Worm (Caenorhabditis elegans) whole organism, young adult: ENCODE measurements around the gene W08G11.5.

Experiments
- B0019.2 ChIP-seq: fragments of 200-800 bp; sonication (Bioruptor generic); conservative IDR thresholded peaks from 2 replicates; pipeline ENCODE4 v1.3.6; 2022; ENCODE audit warnings: missing genetic modification reagents, missing genetic modification characterization, missing compliant biosample characterization
- B0035.1 ChIP-seq: sonication (generic microtip); optimal IDR thresholded peaks from 2 replicates; lab custom pipeline; 2016; ENCODE audit warnings: missing genetic modification characterization, mild to moderate bottlenecking, missing compliant biosample characterization, missing genotype, missing genetic modification reagents
- F22D6.2 ChIP-seq: sonication (generic microtip); optimal IDR thresholded peaks from 2 replicates; lab custom pipeline; 2016; ENCODE audit warnings: mild to moderate bottlenecking, missing genetic modification characterization, missing compliant biosample characterization
- F57C9.4 ChIP-seq: sonication (generic microtip); optimal IDR thresholded peaks from 2 replicates; lab custom pipeline; 2017; ENCODE audit warnings: mild to moderate bottlenecking, missing genetic modification characterization, missing compliant biosample characterization
- K12H6.12 ChIP-seq: fragments of 200-800 bp; sonication (Bioruptor generic); optimal IDR thresholded peaks from 2 replicates; lab custom pipeline; 2018; ENCODE audit warnings: mild to moderate bottlenecking, missing genetic modification characterization, missing compliant biosample characterization
- T07F8.4 ChIP-seq: sonication (generic microtip); optimal IDR thresholded peaks from 2 replicates; lab custom pipeline; 2016; ENCODE audit warnings: mild to moderate bottlenecking, missing genetic modification characterization, moderate library complexity, missing compliant biosample characterization
- atf-7 ChIP-seq: sonication (generic microtip); optimal IDR thresholded peaks from 2 replicates; lab custom pipeline; 2017; ENCODE audit warnings: mild to moderate bottlenecking, missing genetic modification characterization, missing compliant biosample characterization
- attf-5 ChIP-seq: fragments of 200-800 bp; sonication (Bioruptor generic); optimal IDR thresholded peaks from 2 replicates; lab custom pipeline; 2018; ENCODE audit warnings: mild to moderate bottlenecking, missing genetic modification characterization, missing compliant biosample characterization
- cebp-1 ChIP-seq, 2 experiments: fragments of 200-800 bp in 1 of 2; sonication (Bioruptor generic) in 1 of 2; sonication (generic microtip) in 1 of 2; IDR thresholded peaks in 1 of 2; optimal IDR thresholded peaks in 1 of 2; 2 replicates each; pipeline versions ENCODE4 v1.3.6 to Lab custom; 2017 to 2022; ENCODE audit warnings: missing compliant biosample characterization in 2 of 2, missing genetic modification characterization in 2 of 2, mild to moderate bottlenecking in 1 of 2, missing genetic modification reagents in 1 of 2, moderate library complexity in 1 of 2
- ceh-100 ChIP-seq: fragments of 200-800 bp; sonication (Bioruptor generic); IDR thresholded peaks from 2 replicates; pipeline ENCODE4 v1.3.6; 2022; ENCODE audit warnings: missing genetic modification reagents, missing genetic modification characterization, missing compliant biosample characterization
- ceh-27 ChIP-seq: fragments of 200-800 bp; sonication (Bioruptor generic); optimal IDR thresholded peaks from 2 replicates; lab custom pipeline; 2018; ENCODE audit warnings: mild to moderate bottlenecking, missing genetic modification characterization, moderate library complexity, missing compliant biosample characterization
- ceh-58 ChIP-seq: fragments of 200-800 bp; sonication (Bioruptor generic); IDR thresholded peaks from 2 replicates; pipeline ENCODE4 v1.3.6; 2022; ENCODE audit warnings: missing genetic modification characterization, missing compliant biosample characterization
- chd-7 ChIP-seq: sonication (generic microtip); optimal IDR thresholded peaks from 2 replicates; lab custom pipeline; 2016; ENCODE audit warnings: mild to moderate bottlenecking, missing genetic modification characterization, moderate library complexity, missing compliant biosample characterization
- die-1 ChIP-seq: sonication (generic microtip); optimal IDR thresholded peaks from 2 replicates; lab custom pipeline; 2016; ENCODE audit warnings: missing genotype, mild to moderate bottlenecking, missing genetic modification characterization, missing compliant biosample characterization
- dox-1 ChIP-seq: fragments of 200-800 bp; sonication (Bioruptor generic); IDR thresholded peaks from 2 replicates; pipeline ENCODE4 v1.3.6; 2022; ENCODE audit warnings: missing genetic modification reagents, missing genetic modification characterization, missing compliant biosample characterization
- dpff-1 ChIP-seq: sonication (generic microtip); optimal IDR thresholded peaks from 2 replicates; lab custom pipeline; 2017; ENCODE audit warnings: mild to moderate bottlenecking, missing genetic modification characterization, missing compliant biosample characterization
- ets-4 ChIP-seq: fragments of 200-800 bp; sonication (Bioruptor generic); optimal IDR thresholded peaks from 2 replicates; lab custom pipeline; 2018; ENCODE audit warnings: mild to moderate bottlenecking, missing genetic modification characterization, missing compliant biosample characterization
- hmg-1.2 ChIP-seq: fragments of 200-800 bp; sonication (Bioruptor generic); IDR thresholded peaks from 2 replicates; pipeline ENCODE4 v1.3.6; 2022; ENCODE audit warnings: missing genetic modification reagents, missing genetic modification characterization, missing compliant biosample characterization
- hmg-20 ChIP-seq: fragments of 200-800 bp; sonication (Bioruptor generic); IDR thresholded peaks from 2 replicates; pipeline ENCODE4 v1.3.6; 2022; ENCODE audit warnings: missing genetic modification reagents, missing genetic modification characterization, missing compliant biosample characterization
- hrde-1 ChIP-seq: sonication (generic microtip); optimal IDR thresholded peaks from 2 replicates; lab custom pipeline; 2016; ENCODE audit warnings: missing genetic modification characterization, mild to moderate bottlenecking, missing compliant biosample characterization, moderate library complexity, missing genotype, missing genetic modification reagents, borderline replicate concordance
- lag-1 ChIP-seq: fragments of 200-800 bp; sonication (Bioruptor generic); IDR thresholded peaks from 2 replicates; pipeline ENCODE4 v1.3.6; 2022; ENCODE audit warnings: missing genetic modification reagents, missing genetic modification characterization, missing compliant biosample characterization
- lin-26 ChIP-seq: fragments of 200-800 bp; sonication (Bioruptor generic); IDR thresholded peaks from 2 replicates; pipeline ENCODE4 v1.3.6; 2022; ENCODE audit warnings: missing genetic modification reagents, missing genetic modification characterization, missing compliant biosample characterization
- lin-40 ChIP-seq: sonication (generic microtip); optimal IDR thresholded peaks from 2 replicates; lab custom pipeline; 2016; ENCODE audit warnings: missing genetic modification characterization, mild to moderate bottlenecking, missing compliant biosample characterization, missing genotype, missing genetic modification reagents
- lin-54 ChIP-seq: fragments of 200-800 bp; sonication (Bioruptor generic); optimal IDR thresholded peaks from 2 replicates; lab custom pipeline; 2018; ENCODE audit warnings: mild to moderate bottlenecking, missing genetic modification characterization, missing compliant biosample characterization
- mcd-1 ChIP-seq: fragments of 200-800 bp; sonication (Bioruptor generic); IDR thresholded peaks from 2 replicates; pipeline ENCODE4 v1.3.6; 2022; ENCODE audit warnings: missing genetic modification reagents, missing genetic modification characterization, missing compliant biosample characterization
- mes-4 ChIP-seq: sonication (generic microtip); optimal IDR thresholded peaks from 2 replicates; lab custom pipeline; 2016; ENCODE audit warnings: missing genotype, missing genetic modification characterization, missing compliant biosample characterization
- nhr-80 ChIP-seq: sonication (generic microtip); optimal IDR thresholded peaks from 2 replicates; lab custom pipeline; 2016; ENCODE audit warnings: missing genetic modification characterization, missing compliant biosample characterization
- nhr-90 ChIP-seq: sonication (generic microtip); optimal IDR thresholded peaks from 2 replicates; lab custom pipeline; 2016; ENCODE audit warnings: missing genotype, mild to moderate bottlenecking, missing genetic modification characterization, missing compliant biosample characterization
- pbrm-1 ChIP-seq: fragments of 200-800 bp; sonication (Bioruptor generic); IDR thresholded peaks from 2 replicates; pipeline ENCODE4 v1.3.6; 2022; ENCODE audit warnings: missing genetic modification reagents, missing genetic modification characterization, missing compliant biosample characterization
- pha-4 ChIP-seq: fragments of 150-350 bp; sonication (generic microtip); optimal IDR thresholded peaks from 2 replicates; lab custom pipeline; 2014; ENCODE audit warnings: missing biosample characterization, missing genetic modification reagents, missing genetic modification characterization
- sdz-38 ChIP-seq: sonication (generic microtip); optimal IDR thresholded peaks from 2 replicates; lab custom pipeline; 2016; ENCODE audit warnings: missing genotype, missing genetic modification characterization, missing compliant biosample characterization
- snpc-1.1 ChIP-seq: sonication (generic microtip); optimal IDR thresholded peaks from 2 replicates; lab custom pipeline; 2017; ENCODE audit warnings: missing genetic modification characterization, mild to moderate bottlenecking, missing compliant biosample characterization, antibody characterized with exemption, moderate library complexity, missing genotype, missing genetic modification reagents; ENCODE audit not compliant: insufficient read depth
- snpc-1.3 ChIP-seq: sonication (generic microtip); optimal IDR thresholded peaks from 2 replicates; lab custom pipeline; 2017; ENCODE audit warnings: missing genetic modification characterization, mild to moderate bottlenecking, missing compliant biosample characterization, antibody characterized with exemption, moderate library complexity, missing genotype, missing genetic modification reagents; ENCODE audit not compliant: insufficient read depth
- snpc-4 ChIP-seq, 5 experiments: fragments of 150-350 bp in 1 of 5; sonication (generic microtip) in 4 of 5; optimal IDR thresholded peaks; 2 replicates each; lab custom pipeline; 2014 to 2018; ENCODE audit warnings: missing genetic modification characterization in 5 of 5, missing biosample characterization in 3 of 5, antibody characterized with exemption in 2 of 5, mild to moderate bottlenecking in 2 of 5, missing compliant biosample characterization in 2 of 5, missing genotype in 2 of 5, moderate library complexity in 2 of 5, missing genetic modification reagents in 1 of 5
- somi-1 ChIP-seq: fragments of 200-800 bp; sonication (Bioruptor generic); optimal IDR thresholded peaks from 2 replicates; lab custom pipeline; 2018; ENCODE audit warnings: mild to moderate bottlenecking, missing genetic modification characterization, missing compliant biosample characterization
- tbp1 ChIP-seq: fragments of 200-800 bp; sonication (Bioruptor generic); optimal IDR thresholded peaks from 2 replicates; lab custom pipeline; 2018; ENCODE audit warnings: mild to moderate bottlenecking, missing genetic modification characterization, missing compliant biosample characterization
- tlf-1 ChIP-seq: fragments of 200-800 bp; sonication (Bioruptor generic); optimal IDR thresholded peaks from 2 replicates; lab custom pipeline; 2018; ENCODE audit warnings: mild to moderate bottlenecking, missing genetic modification characterization, missing compliant biosample characterization
- ztf-18 ChIP-seq: sonication (generic microtip); optimal IDR thresholded peaks from 2 replicates; lab custom pipeline; 2016; ENCODE audit warnings: missing genotype, mild to moderate bottlenecking, missing genetic modification characterization, missing compliant biosample characterization
- ztf-22 ChIP-seq: fragments of 200-800 bp; sonication (Bioruptor generic); optimal IDR thresholded peaks from 2 replicates; lab custom pipeline; 2018; ENCODE audit warnings: mild to moderate bottlenecking, missing genetic modification characterization, moderate library complexity, missing compliant biosample characterization
- ztf-6 ChIP-seq: fragments of 200-800 bp; sonication (Bioruptor generic); IDR thresholded peaks from 2 replicates; pipeline ENCODE4 v1.3.6; 2022; ENCODE audit warnings: missing genetic modification reagents, missing genetic modification characterization, missing compliant biosample characterization

W08G11.5 gene

DNA sequence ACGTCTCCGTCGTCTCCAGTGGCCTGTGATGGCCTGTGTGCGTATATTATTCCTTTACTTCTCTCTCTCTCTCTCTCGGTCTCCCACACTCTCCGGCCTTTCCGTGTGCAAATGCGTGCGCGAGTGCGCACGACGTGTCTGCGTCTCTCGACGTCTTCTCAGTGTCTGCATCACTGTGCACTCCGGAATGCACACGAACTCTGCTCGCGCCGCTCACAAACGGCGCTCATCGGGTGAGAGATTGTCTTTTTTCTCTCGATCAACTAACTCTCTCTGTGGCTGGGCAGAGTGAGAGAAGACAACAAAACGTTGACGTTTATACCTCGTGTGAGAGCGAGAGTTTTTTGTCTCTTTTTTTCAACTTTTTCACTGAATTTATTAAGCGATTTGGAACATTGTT lies 9.6 kb upstream of the W08G11.5 start (continued):
- TF ChIP-seq ceh-100 (GFP tag; lab: Robert Waterston, UW) = 0 out of 2 replicates have a peak, but pooled peaks have one; percentile 9
- no peak for TF ChIP-seq sdz-38
- TF ChIP-seq nhr-90 = peak; percentile 63

- TF ChIP-seq chd-7 (tag; lab: Kevin White, UChicago) (no peak), hmg-1.2 (GFP tag; lab: Robert Waterston, UW) (peak; percentile 35; the same call in 1 of the 2 replicates), mes-4 (no peak)
Measured at ce11 chrV:16354675-16355074, 8.4 kb upstream of the W08G11.5 start.

DNA sequence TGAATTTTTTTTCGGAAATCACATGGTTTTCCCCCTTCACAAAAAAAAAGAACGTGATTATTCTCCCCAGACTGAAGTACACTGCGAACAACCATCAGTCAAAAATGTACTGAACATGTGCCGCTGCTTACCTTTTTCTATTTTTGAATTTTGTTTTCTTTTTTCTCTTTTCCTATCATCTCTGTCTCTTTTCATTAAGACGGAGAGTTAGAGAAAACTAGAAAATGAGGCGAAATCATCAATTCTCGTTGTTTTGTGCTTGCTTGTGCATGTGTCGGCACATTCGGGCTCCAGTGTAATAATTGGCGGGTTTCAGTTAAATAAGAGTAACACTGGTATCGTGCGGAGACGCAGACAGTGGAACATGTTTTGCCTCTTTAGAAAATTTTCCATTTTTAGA lies 6.0 kb upstream of the W08G11.5 start:
- TF ChIP-seq F22D6.2 (peak; percentile 53), K12H6.12 (peak; percentile 58), atf-7 (tag; lab: Kevin White, UChicago) (peak; percentile 1), cebp-1 (GFP tag; IDR thresholded peaks at IDR 0.05; lab: Robert Waterston, UW) (no peak; the same call in 1 of the 2 replicates), cebp-1 (tag; optimal IDR thresholded peaks at IDR 0.05; lab: Kevin White, UChicago) (peak; percentile 71), nhr-80 (tag; lab: Kevin White, UChicago) (peak; percentile 83), dox-1 (0 out of 2 replicates have a peak, but pooled peaks have one; percentile 7), somi-1 (GFP tag; lab: Kevin White, UChicago) (peak; percentile 67), hmg-1.2 (GFP tag; lab: Robert Waterston, UW) (peak; percentile 41; the same call in 1 of the 2 replicates), ets-4 (GFP tag; lab: Kevin White, UChicago) (no peak), ztf-22 (peak; percentile 23), ceh-27 (GFP tag; lab: Kevin White, UChicago) (no peak), B0035.1 (no peak), lin-40 (tag; lab: Kevin White, UChicago) (peak; percentile 6), mes-4 (no peak), lin-26 (GFP tag; lab: Robert Waterston, UW) (0 out of 2 replicates have a peak, but pooled peaks have one; percentile 31), lin-54 (peak; percentile 30), die-1 (tag; lab: Kevin White, UChicago) (no peak), F57C9.4 (tag; lab: Kevin White, UChicago) (no peak), tbp1 (GFP tag; lab: Kevin White, UChicago) (peak; percentile 4), chd-7 (tag; lab: Kevin White, UChicago) (no peak), pbrm-1 (0 out of 2 replicates have a peak, but pooled peaks have one; percentile 32), attf-5 (GFP tag; lab: Kevin White, UChicago) (peak; percentile 73), ceh-58 (GFP tag; lab: Robert Waterston, UW) (no peak), pha-4 (tag; lab: Kevin White, UChicago) (peak; percentile 66), tlf-1 (GFP tag; lab: Kevin White, UChicago) (peak; percentile 20)
- TF ChIP-seq, all 124 proteins: peak for 17

DNA sequence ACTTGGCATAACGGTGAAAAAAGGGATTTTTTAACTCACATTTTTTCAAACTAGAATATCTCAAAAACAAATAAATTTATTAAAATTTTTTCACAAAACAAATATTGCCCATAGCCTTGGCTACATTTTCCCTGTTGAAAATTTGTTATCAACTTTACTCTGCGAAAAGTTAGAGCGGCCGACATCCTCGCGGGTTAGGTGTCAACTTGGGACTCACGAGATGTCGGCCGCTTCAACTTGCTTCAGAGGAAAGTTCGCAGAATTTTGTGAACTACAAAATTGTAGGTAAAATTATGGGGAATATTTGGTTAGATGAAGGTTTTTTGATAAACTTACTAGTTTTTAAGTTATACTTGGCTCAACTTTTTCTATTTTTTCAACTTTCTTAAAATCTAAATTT lies 5.5 kb upstream of the W08G11.5 start:
- TF ChIP-seq snpc-4 (GFP tag; optimal IDR thresholded peaks at IDR 0.05; lab: Kevin White, UChicago) (no peak), snpc-4 (tag; optimal IDR thresholded peaks at IDR 0.05; lab: Kevin White, UChicago) (peak in 3 of 4 experiments; percentile 65 to 83 (median 82)), tbp1 (GFP tag; lab: Kevin White, UChicago) (no peak), hrde-1 (tag; lab: Kevin White, UChicago) (no peak), snpc-1.1 (peak; percentile 20), dpff-1 (no peak), ztf-18 (tag; lab: Kevin White, UChicago) (no peak), mcd-1 (GFP tag; lab: Robert Waterston, UW) (no peak), ceh-100 (GFP tag; lab: Robert Waterston, UW) (no peak), lag-1 (GFP tag; lab: Robert Waterston, UW) (no peak), ztf-6 (GFP tag; lab: Robert Waterston, UW) (no peak), B0019.2 (GFP tag; lab: Robert Waterston, UW) (no peak), hmg-20 (GFP tag; lab: Robert Waterston, UW) (no peak), snpc-1.3 (tag; lab: Kevin White, UChicago) (no peak), chd-7 (tag; lab: Kevin White, UChicago) (no peak), T07F8.4 (tag; lab: Kevin White, UChicago) (no peak)
- TF ChIP-seq, all 124 proteins: peak for 2
